Worm (Caenorhabditis elegans) whole organism, mixed stage, embryonic: Measurements from ENCODE around the gene Y51H4A.22.

ENCODE experiments used
- M03D4.4 ChIP-seq: sonication (generic microtip); optimal IDR thresholded peaks from 2 replicates; lab custom pipeline; 2017; ENCODE audit warnings: mild to moderate bottlenecking, missing genetic modification characterization, missing compliant biosample characterization
- bed-3 ChIP-seq: fragments of 200-800 bp; sonication (Bioruptor generic); optimal IDR thresholded peaks from 3 replicates; lab custom pipeline; 2018; ENCODE audit warnings: mild to moderate bottlenecking, missing genetic modification characterization, moderate library complexity, missing compliant biosample characterization
- ceh-39 ChIP-seq: fragments of 150-350 bp; optimal IDR thresholded peaks from 2 replicates; lab custom pipeline; 2014; ENCODE audit warnings: missing biosample characterization, missing genetic modification characterization
- ceh-43 ChIP-seq: fragments of 200-800 bp; sonication (Bioruptor generic); optimal IDR thresholded peaks from 2 replicates; lab custom pipeline; 2018; ENCODE audit warnings: mild to moderate bottlenecking, missing genetic modification characterization, moderate library complexity, missing compliant biosample characterization
- ceh-83 ChIP-seq: fragments of 200-800 bp; sonication (Bioruptor generic); optimal IDR thresholded peaks from 2 replicates; lab custom pipeline; 2018; ENCODE audit warnings: mild to moderate bottlenecking, missing genetic modification characterization, missing compliant biosample characterization
- ces-1 ChIP-seq: fragments of 150-350 bp; optimal IDR thresholded peaks from 2 replicates; lab custom pipeline; 2014; ENCODE audit warnings: missing biosample characterization, missing genetic modification reagents, missing genetic modification characterization
- cnd-1 ChIP-seq: fragments of 200-800 bp; sonication (Bioruptor generic); optimal IDR thresholded peaks from 2 replicates; lab custom pipeline; 2018; ENCODE audit warnings: mild to moderate bottlenecking, missing genetic modification characterization, missing compliant biosample characterization
- drap-1 ChIP-seq: fragments of 200-800 bp; sonication (Bioruptor generic); optimal IDR thresholded peaks from 3 replicates; lab custom pipeline; 2018; ENCODE audit warnings: mild to moderate bottlenecking, missing genetic modification characterization, missing compliant biosample characterization
- elt-1 ChIP-seq: sonication (generic microtip); optimal IDR thresholded peaks from 2 replicates; lab custom pipeline; 2017; ENCODE audit warnings: missing genetic modification characterization, mild to moderate bottlenecking, missing compliant biosample characterization, antibody characterized with exemption, moderate library complexity, borderline replicate concordance; ENCODE audit not compliant: insufficient read depth
- elt-3 ChIP-seq: fragments of 150-350 bp; optimal IDR thresholded peaks from 2 replicates; lab custom pipeline; 2014; ENCODE audit warnings: missing biosample characterization, missing genetic modification characterization
- flh-1 ChIP-seq: fragments of 200-800 bp; sonication (Bioruptor generic); optimal IDR thresholded peaks from 2 replicates; lab custom pipeline; 2018; ENCODE audit warnings: mild to moderate bottlenecking, missing genetic modification characterization, moderate library complexity, missing compliant biosample characterization
- ham-2 ChIP-seq: fragments of 200-800 bp; sonication (Bioruptor generic); optimal IDR thresholded peaks from 2 replicates; lab custom pipeline; 2018; ENCODE audit warnings: mild to moderate bottlenecking, missing genetic modification characterization, missing compliant biosample characterization
- hlh-1 ChIP-seq: fragments of 150-350 bp; optimal IDR thresholded peaks from 2 replicates; lab custom pipeline; 2014; ENCODE audit warnings: missing biosample characterization, missing genetic modification reagents, missing genetic modification characterization
- lin-13 ChIP-seq: fragments of 150-350 bp; optimal IDR thresholded peaks from 2 replicates; lab custom pipeline; 2014; ENCODE audit warnings: missing biosample characterization, missing genetic modification characterization
- lin-32 ChIP-seq: fragments of 200-800 bp; sonication (Bioruptor generic); optimal IDR thresholded peaks from 2 replicates; lab custom pipeline; 2018; ENCODE audit warnings: mild to moderate bottlenecking, missing genetic modification characterization, missing compliant biosample characterization
- lsy-2 ChIP-seq: fragments of 150-350 bp; optimal IDR thresholded peaks from 2 replicates; lab custom pipeline; 2014; ENCODE audit warnings: missing biosample characterization, missing genetic modification characterization
- mab-5 ChIP-seq: fragments of 150-350 bp; optimal IDR thresholded peaks from 2 replicates; lab custom pipeline; 2014; ENCODE audit warnings: missing biosample characterization, missing genetic modification characterization
- mep-1 ChIP-seq: fragments of 150-350 bp; optimal IDR thresholded peaks from 2 replicates; lab custom pipeline; 2017; ENCODE audit warnings: missing biosample characterization, missing genetic modification reagents, missing genetic modification characterization, inconsistent platforms
- mls-2 ChIP-seq: sonication (generic microtip); optimal IDR thresholded peaks from 2 replicates; lab custom pipeline; 2016; ENCODE audit warnings: mild to moderate bottlenecking, missing genetic modification characterization, moderate library complexity, missing compliant biosample characterization
- nhr-12 ChIP-seq: fragments of 150-350 bp; optimal IDR thresholded peaks from 2 replicates; lab custom pipeline; 2014; ENCODE audit warnings: missing biosample characterization, missing genetic modification characterization
- nhr-2 ChIP-seq: fragments of 150-350 bp; optimal IDR thresholded peaks from 2 replicates; lab custom pipeline; 2014; ENCODE audit warnings: missing biosample characterization, missing genetic modification characterization
- nhr-76 ChIP-seq: sonication (generic microtip); optimal IDR thresholded peaks from 2 replicates; lab custom pipeline; 2017; ENCODE audit warnings: missing biosample characterization, missing genetic modification characterization
- pha-4 ChIP-seq: fragments of 150-350 bp; optimal IDR thresholded peaks from 2 replicates; lab custom pipeline; 2018; ENCODE audit warnings: missing biosample characterization, missing genetic modification reagents, missing genetic modification characterization
- sem-2 ChIP-seq: fragments of 200-800 bp; sonication (Bioruptor generic); optimal IDR thresholded peaks from 2 replicates; lab custom pipeline; 2018; ENCODE audit warnings: mild to moderate bottlenecking, missing genetic modification characterization, missing compliant biosample characterization
- sptf-1 ChIP-seq: sonication (generic microtip); optimal IDR thresholded peaks from 2 replicates; lab custom pipeline; 2017; ENCODE audit warnings: mild to moderate bottlenecking, missing genetic modification characterization, moderate library complexity, missing compliant biosample characterization
- tbx-8 ChIP-seq: fragments of 200-800 bp; sonication (Bioruptor generic); optimal IDR thresholded peaks from 2 replicates; lab custom pipeline; 2018; ENCODE audit warnings: mild to moderate bottlenecking, missing genetic modification characterization, moderate library complexity, missing compliant biosample characterization
- unc-120 ChIP-seq: sonication (generic microtip); optimal IDR thresholded peaks from 2 replicates; lab custom pipeline; 2017; ENCODE audit warnings: missing genetic modification characterization, missing compliant biosample characterization; ENCODE audit not compliant: poor library complexity, severe bottlenecking
- unc-39 ChIP-seq: fragments of 150-350 bp; optimal IDR thresholded peaks from 2 replicates; lab custom pipeline; 2014; ENCODE audit warnings: missing biosample characterization, missing genetic modification characterization
- unc-62 ChIP-seq: fragments of 150-350 bp; optimal IDR thresholded peaks from 2 replicates; lab custom pipeline; 2014; ENCODE audit warnings: missing biosample characterization, missing genetic modification reagents, missing genetic modification characterization
- zip-8 ChIP-seq: fragments of 150-350 bp; optimal IDR thresholded peaks from 2 replicates; lab custom pipeline; 2014; ENCODE audit warnings: missing biosample characterization, missing genetic modification characterization
- ztf-11 ChIP-seq: fragments of 150-350 bp; optimal IDR thresholded peaks from 2 replicates; lab custom pipeline; 2014; ENCODE audit warnings: missing biosample characterization, missing genetic modification characterization

Y51H4A.22 gene

DNA sequence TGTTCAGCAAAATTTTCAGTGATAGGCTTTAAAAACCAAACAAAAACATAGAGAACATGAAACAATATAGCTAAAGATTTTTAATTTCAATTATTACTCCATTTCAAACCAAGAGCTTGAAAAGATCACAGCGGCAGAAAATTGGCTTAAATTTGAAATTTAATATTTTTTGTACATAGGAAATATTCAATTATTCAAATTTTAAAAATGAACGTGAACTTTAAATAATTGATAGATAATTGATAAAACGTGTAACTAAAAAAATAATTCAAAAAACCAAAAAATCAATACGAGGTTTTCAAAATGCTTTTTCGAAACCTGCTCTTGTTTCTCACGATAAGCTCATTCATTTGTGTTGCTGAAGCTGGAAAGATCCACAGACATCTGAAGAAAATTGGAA, at the start of gene Y51H4A.22:
Gene Y51H4A.22 (plus strand): TSS at position 301 of the 400 bp plus-strand sequence.
- TF ChIP-seq flh-1 (no peak), lin-13 (no peak), pha-4 (tag; lab: Kevin White, UChicago) (no peak), ceh-39 (tag; lab: Kevin White, UChicago) (no peak), elt-1 (tag; lab: Kevin White, UChicago) (no peak), zip-8 (tag; lab: Kevin White, UChicago) (no peak), elt-3 (tag; lab: Kevin White, UChicago) (no peak), nhr-12 (tag; lab: Kevin White, UChicago) (no peak), ceh-43 (GFP tag; lab: Kevin White, UChicago) (no peak), hlh-1 (tag; lab: Kevin White, UChicago) (no peak)

DNA sequence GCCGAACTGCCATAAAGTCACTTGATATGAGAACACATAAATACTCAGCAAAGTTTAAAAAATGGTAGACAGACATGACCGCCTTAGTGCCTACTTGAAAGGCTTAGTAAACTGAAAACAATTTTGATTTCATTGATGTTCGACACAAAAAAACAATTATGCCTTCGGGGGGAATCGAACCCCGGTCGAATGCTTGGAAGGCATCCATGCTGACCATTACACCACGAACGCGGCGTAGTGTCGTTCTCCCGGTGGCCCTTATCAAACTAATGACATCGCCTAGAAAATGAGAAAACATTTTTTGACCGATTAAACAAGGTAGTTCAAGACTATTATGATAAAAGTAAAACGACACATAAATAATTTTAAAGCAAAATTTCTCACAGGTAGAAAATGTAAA, 36.3 kb upstream of the Y51H4A.22 start:
- TF ChIP-seq M03D4.4: peak; percentile 57
- TF ChIP-seq sem-2 (GFP tag; lab: Kevin White, UChicago): no peak
- TF ChIP-seq drap-1 (GFP tag; lab: Kevin White, UChicago): no peak
- TF ChIP-seq lsy-2 (tag; lab: Kevin White, UChicago): no peak
- peak; percentile 23 for TF ChIP-seq ham-2 (GFP tag; lab: Kevin White, UChicago)
- TF ChIP-seq tbx-8: no peak
- no peak for TF ChIP-seq unc-62 (GFP tag; lab: Kevin White, UChicago)
- peak; percentile 41 for TF ChIP-seq ceh-83 (GFP tag; lab: Kevin White, UChicago)
- TF ChIP-seq mab-5 (tag; lab: Kevin White, UChicago): no peak
- no peak for TF ChIP-seq sptf-1

DNA sequence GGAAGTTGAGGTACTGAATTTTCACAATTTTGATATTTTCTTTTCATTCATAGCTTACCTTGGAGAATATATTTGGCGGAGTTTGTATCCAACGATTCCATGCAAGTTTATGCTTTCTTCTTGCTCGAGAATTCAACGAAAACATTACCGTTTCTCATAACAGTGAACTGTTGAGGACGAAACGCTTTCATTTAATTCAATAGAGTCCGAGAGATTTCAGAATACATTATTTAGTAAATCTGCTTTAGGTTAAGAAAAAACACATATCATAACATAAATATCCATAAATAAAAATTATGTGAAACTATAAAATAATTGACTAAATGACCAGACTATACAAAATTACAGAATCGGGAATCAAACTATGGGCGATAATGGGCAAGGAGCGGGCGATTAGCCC, 25.9 kb upstream of the Y51H4A.22 start, which contains the start of gene Y51H4A.941:
Gene Y51H4A.941 (minus strand): TSS at position 101 of the 400 bp plus-strand sequence.
- no peak for TF ChIP-seq lin-32 (GFP tag; lab: Kevin White, UChicago)
- no peak for TF ChIP-seq elt-1 (tag; lab: Kevin White, UChicago)
- TF ChIP-seq ceh-39 (tag; lab: Kevin White, UChicago): no peak
- no peak for TF ChIP-seq zip-8 (tag; lab: Kevin White, UChicago)
- no peak for TF ChIP-seq M03D4.4
- no peak for TF ChIP-seq cnd-1 (tag; lab: Kevin White, UChicago)
- TF ChIP-seq pha-4 (tag; lab: Kevin White, UChicago): no peak
- TF ChIP-seq bed-3: no peak
- TF ChIP-seq, all 35 proteins: peak for 0

DNA sequence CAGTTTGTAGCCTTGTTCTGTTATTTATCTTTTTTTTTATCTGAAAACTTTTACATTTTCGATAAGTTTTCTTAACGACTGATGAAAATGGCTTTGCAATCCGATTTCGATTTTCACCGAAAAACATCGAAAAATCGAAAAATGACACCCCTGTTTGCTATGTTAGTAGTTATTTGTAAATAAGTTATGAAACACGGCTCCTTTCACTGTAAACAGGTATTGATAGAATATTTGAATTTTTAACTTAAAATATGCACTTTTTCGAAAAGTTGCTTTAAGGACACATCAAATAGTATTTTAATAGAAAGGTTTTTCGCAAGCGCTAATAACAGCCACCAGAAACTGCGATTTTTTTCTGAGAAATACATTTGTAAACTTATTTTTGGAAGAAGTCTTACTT, 24.1 kb upstream of the Y51H4A.22 start:
- no peak for TF ChIP-seq nhr-12 (tag; lab: Kevin White, UChicago)
- no peak for TF ChIP-seq tbx-8
- no peak for TF ChIP-seq flh-1
- TF ChIP-seq ces-1: no peak
- TF ChIP-seq pha-4 (tag; lab: Kevin White, UChicago): no peak
- TF ChIP-seq nhr-76 (tag; lab: Kevin White, UChicago): no peak
- no peak for TF ChIP-seq ceh-39 (tag; lab: Kevin White, UChicago)
- no peak for TF ChIP-seq cnd-1 (tag; lab: Kevin White, UChicago)
- no peak for TF ChIP-seq elt-3 (tag; lab: Kevin White, UChicago)
- no peak for TF ChIP-seq lin-32 (GFP tag; lab: Kevin White, UChicago)
- TF ChIP-seq mls-2 (tag; lab: Kevin White, UChicago): no peak
- no peak for TF ChIP-seq zip-8 (tag; lab: Kevin White, UChicago)
- no peak for TF ChIP-seq ztf-11 (tag; lab: Kevin White, UChicago)
- no peak for TF ChIP-seq unc-120
- TF ChIP-seq nhr-2 (tag; lab: Kevin White, UChicago): no peak
- no peak for TF ChIP-seq sem-2 (GFP tag; lab: Kevin White, UChicago)
- TF ChIP-seq sptf-1: no peak
- no peak for TF ChIP-seq M03D4.4
- no peak for TF ChIP-seq bed-3
- TF ChIP-seq ceh-43 (GFP tag; lab: Kevin White, UChicago): no peak
- TF ChIP-seq, all 35 proteins: peak for 0

DNA sequence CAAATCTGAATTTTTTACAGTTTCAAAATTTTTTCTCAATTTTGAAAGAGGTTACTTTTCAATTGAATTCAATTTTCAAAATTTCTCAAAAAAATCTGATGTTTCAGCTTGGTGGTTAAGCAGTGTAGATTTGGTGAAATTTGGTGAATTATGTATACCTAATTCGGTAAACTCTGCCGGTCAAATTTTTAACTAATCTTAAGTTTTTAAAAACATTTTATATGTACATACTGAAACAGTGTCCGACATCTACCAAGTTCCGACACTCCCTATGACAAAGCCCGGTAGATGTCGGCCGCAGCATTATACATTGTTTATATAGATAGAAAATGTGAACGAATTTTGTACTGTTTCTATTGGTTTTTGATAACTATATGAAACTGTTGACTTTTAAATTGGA, 13.6 kb upstream of the Y51H4A.22 start:
- no peak for TF ChIP-seq nhr-76 (tag; lab: Kevin White, UChicago)
- TF ChIP-seq drap-1 (GFP tag; lab: Kevin White, UChicago): no peak
- no peak for TF ChIP-seq flh-1
- TF ChIP-seq mep-1 (tag; lab: Kevin White, UChicago): no peak
- no peak for TF ChIP-seq unc-39 (tag; lab: Kevin White, UChicago)
- no peak for TF ChIP-seq tbx-8
- no peak for TF ChIP-seq lin-13
- no peak for TF ChIP-seq mls-2 (tag; lab: Kevin White, UChicago)
- TF ChIP-seq ceh-43 (GFP tag; lab: Kevin White, UChicago): no peak
- TF ChIP-seq ham-2 (GFP tag; lab: Kevin White, UChicago): no peak
- no peak for TF ChIP-seq ceh-39 (tag; lab: Kevin White, UChicago)
